Worm (Caenorhabditis elegans) whole organism, early embryonic: Measurements from ENCODE around the gene psme-3.

Source experiments
- B0310.2 ChIP-seq: sonication (generic microtip); optimal IDR thresholded peaks from 2 replicates; lab custom pipeline; 2016; ENCODE audit warnings: mild to moderate bottlenecking, missing genetic modification characterization, missing compliant biosample characterization
- F13C5.2 ChIP-seq: sonication (generic microtip); optimal IDR thresholded peaks from 2 replicates; lab custom pipeline; 2017; ENCODE audit warnings: mild to moderate bottlenecking, missing genetic modification characterization, inconsistent platforms, missing compliant biosample characterization
- aly-1 ChIP-seq: sonication (generic microtip); optimal IDR thresholded peaks from 2 replicates; lab custom pipeline; 2016; ENCODE audit warnings: missing genetic modification characterization, missing compliant biosample characterization
- ama-1 ChIP-seq: fragments of 150-350 bp; optimal IDR thresholded peaks from 2 replicates; lab custom pipeline; 2014
- ceh-13 ChIP-seq: fragments of 200-800 bp; sonication (Bioruptor generic); optimal IDR thresholded peaks from 2 replicates; lab custom pipeline; 2018; ENCODE audit warnings: mild to moderate bottlenecking, missing genetic modification characterization, missing compliant biosample characterization
- ceh-36 ChIP-seq: sonication (generic microtip); optimal IDR thresholded peaks from 2 replicates; lab custom pipeline; 2016; ENCODE audit warnings: missing genetic modification characterization, inconsistent platforms, missing compliant biosample characterization
- ets-7 ChIP-seq: sonication (generic microtip); optimal IDR thresholded peaks from 2 replicates; lab custom pipeline; 2016; ENCODE audit warnings: missing genotype, missing genetic modification characterization, missing compliant biosample characterization
- flt-1 ChIP-seq: fragments of 200-800 bp; sonication (Bioruptor generic); IDR thresholded peaks from 2 replicates; pipeline ENCODE4 v1.3.6; 2022; ENCODE audit warnings: missing genetic modification characterization, missing compliant biosample characterization
- hmbx-1 ChIP-seq: sonication (generic microtip); optimal IDR thresholded peaks from 2 replicates; lab custom pipeline; 2016; ENCODE audit warnings: mild to moderate bottlenecking, missing genetic modification characterization, missing compliant biosample characterization
- hmg-4 ChIP-seq: fragments of 200-800 bp; sonication (Bioruptor generic); optimal IDR thresholded peaks from 2 replicates; lab custom pipeline; 2018; ENCODE audit warnings: mild to moderate bottlenecking, missing genetic modification characterization, missing compliant biosample characterization
- hnd-1 ChIP-seq: sonication (generic microtip); optimal IDR thresholded peaks from 2 replicates; lab custom pipeline; 2016; ENCODE audit warnings: missing genetic modification characterization, missing compliant biosample characterization
- pes-1 ChIP-seq: fragments of 200-800 bp; sonication (Bioruptor generic); IDR thresholded peaks from 2 replicates; pipeline ENCODE4 v1.3.6; 2022; ENCODE audit warnings: missing genetic modification reagents, missing genetic modification characterization, missing compliant biosample characterization
- scrt-1 ChIP-seq: fragments of 200-800 bp; sonication (Bioruptor generic); IDR thresholded peaks from 2 replicates; pipeline ENCODE4 v1.3.6; 2022; ENCODE audit warnings: missing genetic modification characterization, missing compliant biosample characterization
- sea-1 ChIP-seq: fragments of 200-800 bp; sonication (Bioruptor generic); conservative IDR thresholded peaks from 2 replicates; pipeline ENCODE4 v1.3.6; 2022; ENCODE audit warnings: missing genetic modification characterization, missing compliant biosample characterization
- tbx-11 ChIP-seq: fragments of 200-800 bp; sonication (Bioruptor generic); IDR thresholded peaks from 2 replicates; pipeline ENCODE4 v1.3.6; 2022; ENCODE audit warnings: missing genetic modification characterization, missing compliant biosample characterization
- tbx-37 ChIP-seq: fragments of 200-800 bp; sonication (Bioruptor generic); conservative IDR thresholded peaks from 2 replicates; pipeline ENCODE4 v1.3.6; 2022; ENCODE audit warnings: missing genetic modification reagents, missing genetic modification characterization, missing compliant biosample characterization
- tra-4 ChIP-seq: sonication (generic microtip); optimal IDR thresholded peaks from 2 replicates; lab custom pipeline; 2017; ENCODE audit warnings: missing genetic modification characterization, missing compliant biosample characterization

Gene psme-3

DNA sequence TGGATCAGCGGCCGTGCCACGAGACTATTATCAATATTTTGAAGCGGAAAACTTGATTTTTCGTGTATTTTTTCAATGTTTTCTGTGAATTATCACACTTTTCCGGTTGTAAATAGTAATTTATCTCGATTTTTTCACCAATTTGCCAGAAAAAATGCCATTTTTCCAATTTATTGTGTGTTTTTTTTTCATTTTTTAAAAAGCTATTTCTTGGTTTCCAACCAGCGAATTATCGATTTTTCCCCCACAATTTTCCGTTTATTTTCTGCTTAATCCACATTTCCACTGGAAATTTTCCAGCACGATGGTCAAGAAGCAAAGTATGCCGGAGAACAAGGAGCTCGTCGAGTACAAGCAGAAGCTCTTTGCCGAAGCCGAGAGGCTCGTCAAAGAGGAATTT is at the start of gene psme-3:
psme-3 (plus strand) TSS at position 301 of the 400 bp plus-strand sequence.
- no peak for TF ChIP-seq tbx-37 (GFP tag; lab: Robert Waterston, UW)
- no peak for TF ChIP-seq ama-1 (lab: Kevin White, UChicago)
- no peak for TF ChIP-seq hmbx-1
- no peak for TF ChIP-seq B0310.2
- TF ChIP-seq scrt-1 (GFP tag; lab: Robert Waterston, UW), result no peak
- TF ChIP-seq tbx-11 (GFP tag; lab: Robert Waterston, UW), result no peak
- no peak for TF ChIP-seq aly-1 (tag; lab: Kevin White, UChicago)
- no peak for TF ChIP-seq hmg-4 (GFP tag; lab: Kevin White, UChicago)
- TF ChIP-seq flt-1 (GFP tag; lab: Robert Waterston, UW), result no peak
- no peak for TF ChIP-seq sea-1 (GFP tag; lab: Robert Waterston, UW)
- no peak for TF ChIP-seq pes-1 (GFP tag; lab: Robert Waterston, UW)
- TF ChIP-seq ceh-13 (GFP tag; lab: Kevin White, UChicago), result no peak
- no peak for TF ChIP-seq ceh-36 (tag; lab: Kevin White, UChicago)
- no peak for TF ChIP-seq hnd-1 (tag; lab: Kevin White, UChicago)
- TF ChIP-seq tra-4 (tag; lab: Kevin White, UChicago), result no peak
- TF ChIP-seq F13C5.2, result no peak
- no peak for TF ChIP-seq ets-7 (tag; lab: Kevin White, UChicago)

DNA sequence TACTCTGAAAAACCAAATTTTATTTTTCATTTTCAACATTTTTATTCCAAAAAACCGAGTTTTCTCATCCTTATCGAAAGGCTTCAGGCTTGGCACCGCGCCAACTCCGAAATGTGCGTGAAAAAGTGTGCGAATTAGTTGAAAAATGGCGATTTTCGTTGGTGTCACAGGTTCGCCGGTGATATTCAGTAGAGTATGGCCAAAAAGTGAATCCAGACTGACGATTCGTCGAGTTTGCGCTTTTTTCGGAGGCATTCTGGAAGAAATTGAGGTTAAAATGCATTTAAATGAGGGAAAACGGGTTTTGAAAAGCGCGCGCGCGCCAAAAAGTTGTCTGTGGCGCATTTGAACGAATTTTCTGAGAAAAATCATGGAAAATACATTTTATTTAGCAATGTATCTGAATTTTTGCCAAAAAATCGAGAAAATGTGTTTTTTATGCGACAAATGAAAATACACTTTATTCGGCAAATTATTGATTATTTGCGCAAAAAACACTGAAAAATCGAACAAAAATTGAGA is 44.4 kb upstream of the psme-3 start, which contains the start of the genes Y66D12A.16 and such-1:
Y66D12A.16 (plus strand) TSS at position 51 of the 522 bp plus-strand sequence.
such-1 (minus strand) TSS at position 256 of the 522 bp plus-strand sequence.
- no peak for TF ChIP-seq flt-1 (GFP tag; lab: Robert Waterston, UW)
- TF ChIP-seq tbx-11 (GFP tag; lab: Robert Waterston, UW), result no peak
- no peak for TF ChIP-seq ets-7 (tag; lab: Kevin White, UChicago)
- TF ChIP-seq aly-1 (tag; lab: Kevin White, UChicago), result no peak
- no peak for TF ChIP-seq hmg-4 (GFP tag; lab: Kevin White, UChicago)
- no peak for TF ChIP-seq ceh-13 (GFP tag; lab: Kevin White, UChicago)
- TF ChIP-seq tbx-37 (GFP tag; lab: Robert Waterston, UW), result no peak
- TF ChIP-seq hmbx-1, result no peak
- TF ChIP-seq pes-1 (GFP tag; lab: Robert Waterston, UW), result no peak
- no peak for TF ChIP-seq ama-1 (lab: Kevin White, UChicago)
- TF ChIP-seq sea-1 (GFP tag; lab: Robert Waterston, UW), result no peak
- TF ChIP-seq F13C5.2, result no peak
- TF ChIP-seq scrt-1 (GFP tag; lab: Robert Waterston, UW), result no peak
- TF ChIP-seq ceh-36 (tag; lab: Kevin White, UChicago), result no peak
- no peak for TF ChIP-seq tra-4 (tag; lab: Kevin White, UChicago)
- TF ChIP-seq hnd-1 (tag; lab: Kevin White, UChicago), result no peak

ce11 chrIII:11524073-11524472 is 43.9 kb upstream of the psme-3 start:
- TF ChIP-seq B0310.2 (no peak), hmbx-1 (no peak), ceh-36 (tag; lab: Kevin White, UChicago) (no peak), ets-7 (tag; lab: Kevin White, UChicago) (no peak), hnd-1 (tag; lab: Kevin White, UChicago) (no peak), sea-1 (GFP tag; lab: Robert Waterston, UW) (no peak), hmg-4 (GFP tag; lab: Kevin White, UChicago) (no peak), ceh-13 (GFP tag; lab: Kevin White, UChicago) (no peak), tbx-11 (GFP tag; lab: Robert Waterston, UW) (no peak), tbx-37 (GFP tag; lab: Robert Waterston, UW) (no peak), ama-1 (lab: Kevin White, UChicago) (no peak), pes-1 (GFP tag; lab: Robert Waterston, UW) (no peak), scrt-1 (GFP tag; lab: Robert Waterston, UW) (no peak)

- TF ChIP-seq hmbx-1 (no peak), hmg-4 (GFP tag; lab: Kevin White, UChicago) (no peak), flt-1 (GFP tag; lab: Robert Waterston, UW) (no peak), ets-7 (tag; lab: Kevin White, UChicago) (no peak), B0310.2 (no peak), ama-1 (lab: Kevin White, UChicago) (no peak), tbx-37 (GFP tag; lab: Robert Waterston, UW) (no peak), ceh-13 (GFP tag; lab: Kevin White, UChicago) (no peak), pes-1 (GFP tag; lab: Robert Waterston, UW) (no peak), aly-1 (tag; lab: Kevin White, UChicago) (no peak), sea-1 (GFP tag; lab: Robert Waterston, UW) (no peak), scrt-1 (GFP tag; lab: Robert Waterston, UW) (no peak), tbx-11 (GFP tag; lab: Robert Waterston, UW) (no peak), tra-4 (tag; lab: Kevin White, UChicago) (no peak), F13C5.2 (no peak)
Measured at ce11 chrIII:11526396-11526795, 41.5 kb upstream of the psme-3 start, which contains the start of gene xpb-1. Gene xpb-1 (plus strand): TSS chrIII:11526657.

ce11 chrIII:11534624-11535079 is 33.3 kb upstream of the psme-3 start, which contains the start of gene nrps-1:
Gene nrps-1 (plus strand): TSS chrIII:11534674.
- TF ChIP-seq sea-1 (GFP tag; lab: Robert Waterston, UW) (no peak), F13C5.2 (no peak), flt-1 (GFP tag; lab: Robert Waterston, UW) (no peak), hnd-1 (tag; lab: Kevin White, UChicago) (no peak)

ce11 chrIII:11535453-11535852 is 32.5 kb upstream of the psme-3 start:
- TF ChIP-seq ceh-36 (tag; lab: Kevin White, UChicago) (no peak), tra-4 (tag; lab: Kevin White, UChicago) (no peak), tbx-37 (GFP tag; lab: Robert Waterston, UW) (no peak), scrt-1 (GFP tag; lab: Robert Waterston, UW) (no peak), ceh-13 (GFP tag; lab: Kevin White, UChicago) (no peak), ama-1 (lab: Kevin White, UChicago) (no peak), ets-7 (tag; lab: Kevin White, UChicago) (no peak), hnd-1 (tag; lab: Kevin White, UChicago) (no peak), hmg-4 (GFP tag; lab: Kevin White, UChicago) (no peak), tbx-11 (GFP tag; lab: Robert Waterston, UW) (no peak), pes-1 (GFP tag; lab: Robert Waterston, UW) (no peak), aly-1 (tag; lab: Kevin White, UChicago) (no peak), B0310.2 (no peak), hmbx-1 (no peak), F13C5.2 (no peak)
